Fruit fly (Drosophila melanogaster): ENCODE results near the gene LKRSDH.

LKRSDH gene

DNA sequence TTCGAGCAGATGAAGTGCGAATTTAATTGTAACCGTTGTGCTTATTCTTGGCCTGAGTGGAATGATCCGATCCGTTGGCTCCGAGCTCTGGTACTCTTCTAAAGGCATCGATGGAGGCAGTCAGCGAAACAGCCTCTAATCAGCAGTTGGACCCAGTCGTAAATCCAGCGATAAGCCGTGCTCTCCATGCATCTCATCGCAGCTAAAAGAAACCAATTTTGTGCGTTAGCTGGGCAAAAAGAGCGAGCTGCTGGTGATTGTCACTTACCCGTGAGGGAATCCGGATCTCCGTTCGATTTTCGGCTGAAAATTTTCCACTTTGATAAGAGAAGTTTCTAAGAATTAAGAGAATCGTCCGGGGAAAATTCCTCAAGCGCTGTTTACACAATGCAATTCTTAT, at the start of gene LKRSDH:
LKRSDH (minus strand) TSS at position 101 of the 400 bp plus-strand sequence.
- TF ChIP-seq dl (GFP tag; optimal IDR thresholded peaks at IDR 0.05; ENCODE audit: insufficient read depth in 1 of 2, partially characterized antibody in 2 of 2) (peak in 1 of 2 experiments; percentile 36), tai (GFP tag; optimal IDR thresholded peaks at IDR 0.05) (no peak)

DNA sequence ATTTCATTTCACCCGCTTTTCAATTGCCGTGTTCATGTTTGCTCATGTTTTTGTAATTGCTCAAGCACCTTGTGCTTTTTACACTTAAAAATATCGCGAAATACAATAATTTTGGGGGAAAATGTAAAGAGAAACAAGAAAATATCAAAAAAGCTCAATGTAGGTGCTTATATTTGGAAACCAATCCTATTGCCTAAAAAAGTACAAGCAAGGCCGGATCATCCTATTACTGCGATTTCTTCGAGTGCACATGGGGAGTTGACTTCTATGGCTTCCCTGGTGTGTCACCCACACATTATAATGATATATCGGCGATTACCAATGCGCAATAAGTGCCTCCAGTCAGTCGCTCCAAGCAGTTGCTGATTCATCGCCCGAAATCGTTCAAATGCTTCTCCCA, 45.5 kb upstream of the LKRSDH start:
- no peak for TF ChIP-seq dl (GFP tag; optimal IDR thresholded peaks at IDR 0.05; ENCODE audit: insufficient read depth in 1 of 2, partially characterized antibody in 2 of 2)
- TF ChIP-seq Dif (GFP tag; optimal IDR thresholded peaks at IDR 0.05; ENCODE audit: partially characterized antibody): no peak
- TF ChIP-seq Hr83 (GFP tag; optimal IDR thresholded peaks at IDR 0.05; ENCODE audit: poor library complexity, severe bottlenecking): no peak
- TF ChIP-seq Mio (GFP tag; optimal IDR thresholded peaks at IDR 0.05): no peak
- no peak for TF ChIP-seq Jra (GFP tag; optimal IDR thresholded peaks at IDR 0.05)
- no peak for TF ChIP-seq CG32264 (GFP tag; optimal IDR thresholded peaks at IDR 0.05)
- TF ChIP-seq sage (GFP tag; optimal IDR thresholded peaks at IDR 0.05): no peak
- TF ChIP-seq dsf (GFP tag; optimal IDR thresholded peaks at IDR 0.05; ENCODE audit: borderline replicate concordance): no peak
- no peak for TF ChIP-seq Vsx2 (GFP tag; optimal IDR thresholded peaks at IDR 0.05; ENCODE audit: partially characterized antibody)
- no peak for TF ChIP-seq GATAd (GFP tag; optimal IDR thresholded peaks at IDR 0.05)
- no peak for TF ChIP-seq woc (GFP tag; optimal IDR thresholded peaks at IDR 0.05)
- TF ChIP-seq N (GFP tag; optimal IDR thresholded peaks at IDR 0.05): no peak
- TF ChIP-seq sv (GFP tag; optimal IDR thresholded peaks at IDR 0.05): no peak
- no peak for TF ChIP-seq CrebA (GFP tag; optimal IDR thresholded peaks at IDR 0.05; ENCODE audit: borderline replicate concordance)
- TF ChIP-seq Hr78 (GFP tag; optimal IDR thresholded peaks at IDR 0.05): no peak
- TF ChIP-seq usp (GFP tag; optimal IDR thresholded peaks at IDR 0.05): no peak
- no peak for TF ChIP-seq brk (GFP tag; optimal IDR thresholded peaks at IDR 0.05)
- peak; percentile 42 for TF ChIP-seq ey (GFP tag; optimal IDR thresholded peaks at IDR 0.05)
- TF ChIP-seq tai (GFP tag; optimal IDR thresholded peaks at IDR 0.05): no peak
- no peak for TF ChIP-seq dmrt93B (GFP tag; optimal IDR thresholded peaks at IDR 0.05)
- no peak for TF ChIP-seq foxo (GFP tag; optimal IDR thresholded peaks at IDR 0.05)
- TF ChIP-seq psq (GFP tag; optimal IDR thresholded peaks at IDR 0.05): peak; percentile 17
- TF ChIP-seq Rel (GFP tag; optimal IDR thresholded peaks at IDR 0.05): no peak
- no peak for TF ChIP-seq Rel (tag; optimal IDR thresholded peaks at IDR 0.05)
- TF ChIP-seq Hnf4 (GFP tag; optimal IDR thresholded peaks at IDR 0.05): peak; percentile 9
- TF ChIP-seq HLH106 (tag; optimal IDR thresholded peaks at IDR 0.05): peak; percentile 17
- TF ChIP-seq pan (optimal IDR thresholded peaks at IDR 0.05): no peak
- no peak for TF ChIP-seq Sp1 (GFP tag; optimal IDR thresholded peaks at IDR 0.05)
- no peak for TF ChIP-seq fru (GFP tag; optimal IDR thresholded peaks at IDR 0.05)
- TF ChIP-seq lola (GFP tag; optimal IDR thresholded peaks at IDR 0.05): no peak
- no peak for TF ChIP-seq Abd-B (GFP tag; optimal IDR thresholded peaks at IDR 0.05)
- TF ChIP-seq h (GFP tag; optimal IDR thresholded peaks at IDR 0.05): peak; percentile 29
- TF ChIP-seq br (GFP tag; optimal IDR thresholded peaks at IDR 0.05): peak; percentile 52
- TF ChIP-seq rgr (GFP tag; optimal IDR thresholded peaks at IDR 0.05): peak; percentile 16
- no peak for TF ChIP-seq jim (GFP tag; optimal IDR thresholded peaks at IDR 0.05)
- TF ChIP-seq Myc (optimal IDR thresholded peaks at IDR 0.05): no peak
- TF ChIP-seq CG9705 (GFP tag; optimal IDR thresholded peaks at IDR 0.05): no peak
- TF ChIP-seq OdsH (GFP tag; optimal IDR thresholded peaks at IDR 0.05): no peak
- TF ChIP-seq Dfd (GFP tag; optimal IDR thresholded peaks at IDR 0.05): no peak

DNA sequence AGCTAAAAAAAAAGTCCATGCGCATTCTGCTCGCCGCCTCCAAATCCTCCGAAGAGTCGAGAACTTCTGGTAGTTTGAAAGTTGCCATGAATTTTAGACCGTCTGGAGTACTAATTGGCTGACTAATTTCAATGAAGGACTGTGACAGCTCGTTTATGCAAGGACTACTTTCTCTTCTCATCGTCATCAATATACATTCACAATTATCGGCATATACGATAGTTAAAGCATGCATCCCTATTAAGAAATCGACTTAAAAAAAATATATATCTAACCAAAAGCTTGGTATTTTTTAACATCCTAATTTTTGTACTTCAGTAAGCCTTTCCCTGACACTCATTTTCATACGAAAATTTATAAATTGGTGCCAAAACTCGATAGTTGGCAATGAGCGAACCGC, 44.4 kb upstream of the LKRSDH start, which contains the start of gene CG14537:
CG14537 (plus strand) TSS at position 301 of the 400 bp plus-strand sequence.
- TF ChIP-seq brk (GFP tag; optimal IDR thresholded peaks at IDR 0.05): no peak
- no peak for TF ChIP-seq h (GFP tag; optimal IDR thresholded peaks at IDR 0.05)
- no peak for TF ChIP-seq sage (GFP tag; optimal IDR thresholded peaks at IDR 0.05)
- TF ChIP-seq N (GFP tag; optimal IDR thresholded peaks at IDR 0.05): no peak
- no peak for TF ChIP-seq Vsx2 (GFP tag; optimal IDR thresholded peaks at IDR 0.05; ENCODE audit: partially characterized antibody)
- TF ChIP-seq dmrt93B (GFP tag; optimal IDR thresholded peaks at IDR 0.05): no peak
- no peak for TF ChIP-seq Jra (GFP tag; optimal IDR thresholded peaks at IDR 0.05)
- no peak for TF ChIP-seq woc (GFP tag; optimal IDR thresholded peaks at IDR 0.05)
- TF ChIP-seq tai (GFP tag; optimal IDR thresholded peaks at IDR 0.05): no peak
- no peak for TF ChIP-seq Myc (optimal IDR thresholded peaks at IDR 0.05)
- no peak for TF ChIP-seq CrebA (GFP tag; optimal IDR thresholded peaks at IDR 0.05; ENCODE audit: borderline replicate concordance)
- TF ChIP-seq Sp1 (GFP tag; optimal IDR thresholded peaks at IDR 0.05): no peak
- no peak for TF ChIP-seq CG9705 (GFP tag; optimal IDR thresholded peaks at IDR 0.05)
